Worm (Caenorhabditis elegans) whole organism, L1 larva: Measurements from ENCODE around the gene gur-5.

Source experiments
- C16A3.4 ChIP-seq: fragments of 150-350 bp; optimal IDR thresholded peaks from 2 replicates; lab custom pipeline; 2014; ENCODE audit warnings: missing biosample characterization, missing genetic modification characterization
- blmp-1 ChIP-seq: fragments of 150-350 bp; optimal IDR thresholded peaks from 2 replicates; lab custom pipeline; 2014; ENCODE audit warnings: missing biosample characterization, missing genetic modification characterization
- ceh-63 ChIP-seq: fragments of 200-800 bp; sonication (Bioruptor generic); optimal IDR thresholded peaks from 2 replicates; lab custom pipeline; 2018; ENCODE audit warnings: mild to moderate bottlenecking, missing genetic modification characterization, missing compliant biosample characterization
- ceh-8 ChIP-seq: fragments of 200-800 bp; sonication (Bioruptor generic); optimal IDR thresholded peaks from 2 replicates; lab custom pipeline; 2018; ENCODE audit warnings: mild to moderate bottlenecking, missing genetic modification characterization, moderate library complexity, missing compliant biosample characterization
- ceh-82 ChIP-seq, 3 experiments: fragments of 150-350 bp in 1 of 3; sonication (generic microtip) in 2 of 3; optimal IDR thresholded peaks; 2 replicates each; lab custom pipeline; 2014 to 2017; ENCODE audit warnings: missing biosample characterization in 3 of 3, missing genetic modification characterization in 3 of 3
- ceh-88 ChIP-seq: fragments of 200-800 bp; sonication (Bioruptor generic); IDR thresholded peaks from 2 replicates; pipeline ENCODE4 v1.3.6; 2022; ENCODE audit warnings: missing genetic modification characterization, missing compliant biosample characterization
- dpl-1 ChIP-seq, 3 experiments: fragments of 150-350 bp in 2 of 3; sonication (generic microtip) in 1 of 3; optimal IDR thresholded peaks; 2 replicates each; lab custom pipeline; 2014 to 2017; ENCODE audit warnings: missing biosample characterization in 3 of 3, missing genetic modification characterization in 3 of 3, missing genetic modification reagents in 3 of 3
- dsc-1 ChIP-seq: sonication (generic microtip); optimal IDR thresholded peaks from 2 replicates; lab custom pipeline; 2016; ENCODE audit warnings: mild to moderate bottlenecking, missing genetic modification characterization, missing compliant biosample characterization
- efl-1 ChIP-seq, 4 experiments: fragments of 150-350 bp; optimal IDR thresholded peaks in 3 of 4; peaks in 1 of 4; 1 replicate in 1 of 4; 2 replicates in 3 of 4; lab custom pipeline; 2014; ENCODE audit warnings: missing biosample characterization in 2 of 4, missing genetic modification characterization in 2 of 4, missing genetic modification reagents in 2 of 4
- egl-13 ChIP-seq: sonication (generic microtip); optimal IDR thresholded peaks from 2 replicates; lab custom pipeline; 2016; ENCODE audit warnings: missing genotype, missing genetic modification reagents, missing genetic modification characterization, missing compliant biosample characterization
- egl-27 ChIP-seq, 2 experiments: fragments of 150-350 bp in 1 of 2; sonication (generic microtip); optimal IDR thresholded peaks; 3 replicates each; lab custom pipeline; 2017 to 2018; ENCODE audit warnings: missing biosample characterization in 2 of 2, missing genetic modification characterization in 2 of 2, missing genetic modification reagents in 2 of 2
- elt-3 ChIP-seq, 6 experiments: fragments of 150-350 bp in 1 of 6; sonication (generic microtip); optimal IDR thresholded peaks; 2 replicates each; lab custom pipeline; 2017 to 2018; ENCODE audit warnings: missing biosample characterization in 6 of 6, missing genetic modification characterization in 6 of 6, inconsistent platforms in 1 of 6
- fkh-10 ChIP-seq: sonication (generic microtip); optimal IDR thresholded peaks from 2 replicates; lab custom pipeline; 2017; ENCODE audit warnings: missing biosample characterization, missing genetic modification reagents, missing genetic modification characterization
- fkh-8 ChIP-seq: sonication (generic microtip); optimal IDR thresholded peaks from 2 replicates; lab custom pipeline; 2016; ENCODE audit warnings: mild to moderate bottlenecking, missing genetic modification characterization, missing compliant biosample characterization
- fos-1 ChIP-seq: fragments of 150-350 bp; optimal IDR thresholded peaks from 2 replicates; lab custom pipeline; 2014; ENCODE audit warnings: missing biosample characterization, missing genetic modification characterization
- grh-1 ChIP-seq: fragments of 200-800 bp; sonication (Bioruptor generic); IDR thresholded peaks from 2 replicates; pipeline ENCODE4 v1.3.6; 2022; ENCODE audit warnings: missing genetic modification reagents, missing genetic modification characterization, missing compliant biosample characterization
- hlh-17 ChIP-seq: fragments of 200-800 bp; sonication (Bioruptor generic); optimal IDR thresholded peaks from 2 replicates; lab custom pipeline; 2018; ENCODE audit warnings: missing genetic modification characterization, mild to moderate bottlenecking, missing compliant biosample characterization, moderate library complexity, borderline replicate concordance
- hlh-4 ChIP-seq: sonication (generic microtip); optimal IDR thresholded peaks from 2 replicates; lab custom pipeline; 2016; ENCODE audit warnings: mild to moderate bottlenecking, missing genetic modification characterization, missing compliant biosample characterization
- hpl-2 ChIP-seq: fragments of 150-350 bp; optimal IDR thresholded peaks from 2 replicates; lab custom pipeline; 2014; ENCODE audit warnings: missing biosample characterization, missing genetic modification reagents, missing genetic modification characterization
- irx-1 ChIP-seq: sonication (generic microtip); optimal IDR thresholded peaks from 2 replicates; lab custom pipeline; 2016; ENCODE audit warnings: missing genetic modification characterization, missing compliant biosample characterization
- isw-1 ChIP-seq: fragments of 200-800 bp; sonication (Bioruptor generic); IDR thresholded peaks from 2 replicates; pipeline ENCODE4 v1.3.6; 2022; ENCODE audit warnings: missing genetic modification characterization, missing compliant biosample characterization
- jun-1 ChIP-seq: fragments of 150-350 bp; optimal IDR thresholded peaks from 2 replicates; lab custom pipeline; 2014; ENCODE audit warnings: missing biosample characterization, missing genetic modification reagents, missing genetic modification characterization
- lin-13 ChIP-seq: fragments of 150-350 bp; optimal IDR thresholded peaks from 2 replicates; lab custom pipeline; 2014; ENCODE audit warnings: missing biosample characterization, missing genetic modification reagents, missing genetic modification characterization
- lin-14 ChIP-seq: fragments of 200-800 bp; sonication (Bioruptor generic); optimal IDR thresholded peaks from 2 replicates; lab custom pipeline; 2018; ENCODE audit warnings: mild to moderate bottlenecking, missing genetic modification characterization, moderate library complexity, missing compliant biosample characterization
- lir-3 ChIP-seq: sonication (generic microtip); optimal IDR thresholded peaks from 2 replicates; lab custom pipeline; 2016; ENCODE audit warnings: mild to moderate bottlenecking, missing genetic modification characterization, moderate library complexity, missing compliant biosample characterization; ENCODE audit not compliant: poor library complexity
- lsy-2 ChIP-seq, 2 experiments: fragments of 150-350 bp; optimal IDR thresholded peaks; 2 replicates each; lab custom pipeline; 2014; ENCODE audit warnings: missing biosample characterization in 2 of 2, missing genetic modification characterization in 2 of 2
- mab-9 ChIP-seq: fragments of 200-800 bp; sonication (Bioruptor generic); IDR thresholded peaks from 2 replicates; pipeline ENCODE4 v1.3.6; 2022; ENCODE audit warnings: missing genetic modification reagents, missing genetic modification characterization, missing compliant biosample characterization
- mdl-1 ChIP-seq, 2 experiments: fragments of 150-350 bp; optimal IDR thresholded peaks; 2 replicates each; lab custom pipeline; 2014 to 2017; ENCODE audit warnings: missing biosample characterization in 2 of 2, missing genetic modification characterization in 2 of 2, inconsistent platforms in 1 of 2
- mep-1 ChIP-seq: fragments of 150-350 bp; optimal IDR thresholded peaks from 2 replicates; lab custom pipeline; 2014; ENCODE audit warnings: missing biosample characterization, missing genetic modification characterization
- nhr-19 ChIP-seq: fragments of 200-800 bp; sonication (Bioruptor generic); conservative IDR thresholded peaks from 2 replicates; pipeline ENCODE4 v1.3.6; 2022; ENCODE audit warnings: missing genetic modification characterization, missing compliant biosample characterization
- nhr-20 ChIP-seq: sonication (generic microtip); optimal IDR thresholded peaks from 2 replicates; lab custom pipeline; 2016; ENCODE audit warnings: mild to moderate bottlenecking, missing genetic modification characterization, missing compliant biosample characterization
- nhr-47 ChIP-seq: sonication (generic microtip); optimal IDR thresholded peaks from 2 replicates; lab custom pipeline; 2016; ENCODE audit warnings: mild to moderate bottlenecking, missing genetic modification characterization, moderate library complexity, missing compliant biosample characterization
- nhr-71 ChIP-seq: sonication (generic microtip); optimal IDR thresholded peaks from 2 replicates; lab custom pipeline; 2016; ENCODE audit warnings: mild to moderate bottlenecking, missing genetic modification characterization, moderate library complexity, missing compliant biosample characterization
- nhr-77 ChIP-seq: fragments of 150-350 bp; optimal IDR thresholded peaks from 2 replicates; lab custom pipeline; 2014; ENCODE audit warnings: missing biosample characterization, missing genetic modification characterization
- nhr-84 ChIP-seq: sonication (generic microtip); optimal IDR thresholded peaks from 2 replicates; lab custom pipeline; 2017; ENCODE audit warnings: missing biosample characterization, missing genetic modification characterization
- nhr-85 ChIP-seq: sonication (generic microtip); peaks from one replicate; lab custom pipeline; 2016; ENCODE audit warnings: missing genetic modification characterization, inconsistent platforms, missing compliant biosample characterization
- rnt-1 ChIP-seq: sonication (generic microtip); optimal IDR thresholded peaks from 2 replicates; lab custom pipeline; 2016; ENCODE audit warnings: mild to moderate bottlenecking, missing genetic modification characterization, moderate library complexity, missing compliant biosample characterization
- skn-1 ChIP-seq: fragments of 150-350 bp; optimal IDR thresholded peaks from 2 replicates; lab custom pipeline; 2014; ENCODE audit warnings: missing biosample characterization, missing genetic modification characterization
- snpc-4 ChIP-seq: fragments of 150-350 bp; optimal IDR thresholded peaks from 2 replicates; lab custom pipeline; 2014; ENCODE audit warnings: missing biosample characterization, missing genetic modification characterization
- snu-23 ChIP-seq: sonication (generic microtip); optimal IDR thresholded peaks from 2 replicates; lab custom pipeline; 2016; ENCODE audit warnings: missing genetic modification characterization, missing compliant biosample characterization
- sox-4 ChIP-seq: sonication (generic microtip); optimal IDR thresholded peaks from 2 replicates; lab custom pipeline; 2016; ENCODE audit warnings: missing genetic modification characterization, missing compliant biosample characterization
- swsn-7 ChIP-seq: sonication (generic microtip); optimal IDR thresholded peaks from 2 replicates; lab custom pipeline; 2016; ENCODE audit warnings: missing genetic modification characterization, missing compliant biosample characterization
- tbx-2 ChIP-seq: sonication (generic microtip); optimal IDR thresholded peaks from 2 replicates; lab custom pipeline; 2016; ENCODE audit warnings: missing genetic modification characterization, missing compliant biosample characterization
- unc-30 ChIP-seq: sonication (generic microtip); optimal IDR thresholded peaks from 2 replicates; lab custom pipeline; 2017; ENCODE audit warnings: missing biosample characterization, missing genetic modification characterization
- unc-86 ChIP-seq: sonication (generic microtip); optimal IDR thresholded peaks from 2 replicates; lab custom pipeline; 2016; ENCODE audit warnings: missing genetic modification characterization, missing compliant biosample characterization
- xbp-1 ChIP-seq: sonication (generic microtip); optimal IDR thresholded peaks from 2 replicates; lab custom pipeline; 2016; ENCODE audit warnings: missing genetic modification characterization, missing compliant biosample characterization
- zip-4 ChIP-seq: fragments of 200-800 bp; sonication (Bioruptor generic); optimal IDR thresholded peaks from 2 replicates; lab custom pipeline; 2018; ENCODE audit warnings: mild to moderate bottlenecking, missing genetic modification characterization, moderate library complexity, missing compliant biosample characterization
- ztf-4 ChIP-seq: fragments of 150-350 bp; optimal IDR thresholded peaks from 2 replicates; lab custom pipeline; 2014; ENCODE audit warnings: missing biosample characterization, missing genetic modification characterization

The gur-5 gene

DNA sequence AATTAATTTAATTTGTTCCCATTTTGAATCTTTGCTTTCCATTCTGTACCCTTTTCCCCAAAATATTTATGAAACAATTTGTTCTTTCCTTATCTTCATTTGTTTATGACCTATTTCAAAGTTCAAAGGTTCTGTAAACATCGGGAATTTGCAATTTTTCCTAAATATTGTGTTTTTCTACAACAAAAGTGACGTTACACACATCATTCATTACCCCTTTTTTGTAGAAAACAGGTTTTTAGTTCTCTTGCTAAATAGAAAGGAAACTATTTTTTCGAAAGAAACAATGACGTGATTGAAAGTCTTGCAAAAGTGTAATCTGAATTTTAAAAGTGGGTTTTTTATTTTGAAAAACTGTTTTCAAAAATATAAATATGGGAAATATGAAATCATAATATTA is 39.5 kb downstream of the gur-5 start:
- TF ChIP-seq grh-1 (GFP tag; lab: Robert Waterston, UW) (0 out of 2 replicates have a peak, but pooled peaks have one; percentile 48), snpc-4 (tag; lab: Kevin White, UChicago) (no peak), hlh-4 (tag; lab: Kevin White, UChicago) (no peak), lin-14 (GFP tag; lab: Kevin White, UChicago) (peak; percentile 7), blmp-1 (tag; lab: Kevin White, UChicago) (peak; percentile 3), irx-1 (tag; lab: Kevin White, UChicago) (no peak), nhr-19 (GFP tag; lab: Robert Waterston, UW) (no peak), nhr-85 (peak; percentile 88), efl-1 (optimal IDR thresholded peaks at IDR 0.05; lab: Kevin White, UChicago) (no peak), efl-1 (GFP tag; optimal IDR thresholded peaks at IDR 0.05 in 1 of 2; lab: Kevin White, UChicago) (peak in 1 of 2 experiments; percentile 49), elt-3 (tag; optimal IDR thresholded peaks at IDR 0.05; lab: Kevin White, UChicago) (peak in 2 of 6 experiments; percentile 17 to 60)

DNA sequence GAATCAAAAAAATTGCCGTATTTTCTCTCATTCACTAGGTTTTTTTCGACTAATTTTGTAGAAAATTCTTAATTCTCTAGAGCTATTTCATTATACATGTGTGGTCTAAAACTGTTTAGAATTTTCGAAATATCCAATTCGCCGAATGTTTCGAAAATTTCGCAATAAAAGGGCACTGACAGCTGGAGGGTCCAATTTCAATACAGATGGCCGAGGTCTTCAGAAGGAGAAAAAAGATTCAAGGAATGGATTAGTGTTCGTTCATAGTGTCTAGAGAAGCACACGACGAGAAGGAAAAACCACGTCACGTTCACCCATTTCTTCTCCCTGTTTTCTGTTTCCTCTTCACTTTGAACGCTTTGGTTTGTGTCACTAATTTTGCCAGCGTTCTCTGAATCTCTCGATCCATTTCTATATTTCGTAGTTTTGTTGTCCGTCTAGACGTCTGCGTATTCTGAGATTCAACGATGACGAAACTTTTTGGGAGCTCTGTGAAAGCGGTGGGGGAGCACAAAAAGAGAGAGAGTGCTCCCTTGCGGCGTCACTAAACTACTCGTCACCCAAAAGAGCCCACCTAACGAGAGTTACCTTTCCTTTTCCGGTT is 41.0 kb downstream of the gur-5 start:
- TF ChIP-seq nhr-77 = peak; percentile 64
- peak; percentile 73 for TF ChIP-seq nhr-85
- TF ChIP-seq nhr-47 (tag; lab: Kevin White, UChicago) = peak; percentile 65
- TF ChIP-seq ztf-4 (tag; lab: Kevin White, UChicago) = peak; percentile 24
- TF ChIP-seq mep-1 = peak; percentile 62
- TF ChIP-seq fos-1 (tag; lab: Kevin White, UChicago) = peak; percentile 81
- TF ChIP-seq egl-27 (tag; optimal IDR thresholded peaks at IDR 0.05; lab: Kevin White, UChicago) = peak; percentile 17 to 49
- peak; percentile 52 for TF ChIP-seq tbx-2 (tag; lab: Kevin White, UChicago)
- TF ChIP-seq nhr-20 = peak; percentile 49
- TF ChIP-seq lin-13 = peak; percentile 17
- TF ChIP-seq nhr-84 (tag; lab: Kevin White, UChicago) = no peak
- TF ChIP-seq nhr-71 (tag; lab: Kevin White, UChicago) = peak; percentile 85
- TF ChIP-seq hpl-2 (GFP tag; lab: Kevin White, UChicago) = no peak
- peak; percentile 31 to 78 for TF ChIP-seq lsy-2 (tag; optimal IDR thresholded peaks at IDR 0.05; lab: Kevin White, UChicago)
- peak; percentile 33 for TF ChIP-seq isw-1 (GFP tag; lab: Robert Waterston, UW)
- TF ChIP-seq fkh-10 (GFP tag; lab: Kevin White, UChicago) = peak; percentile 74
- peak in 2 of 3 experiments; percentile 34 to 57 for TF ChIP-seq ceh-82 (tag; optimal IDR thresholded peaks at IDR 0.05; lab: Kevin White, UChicago)
- peak; percentile 92 for TF ChIP-seq fkh-8 (tag; lab: Kevin White, UChicago)
- TF ChIP-seq C16A3.4 (tag; lab: Kevin White, UChicago) = peak; percentile 19
- peak; percentile 35 for TF ChIP-seq egl-13
- TF ChIP-seq skn-1 (tag; lab: Kevin White, UChicago) = peak; percentile 68
- no peak for TF ChIP-seq mab-9
- peak; percentile 50 for TF ChIP-seq ceh-8 (GFP tag; lab: Kevin White, UChicago)
- peak in 1 of 2 experiments; percentile 67 for TF ChIP-seq mdl-1 (tag; optimal IDR thresholded peaks at IDR 0.05; lab: Kevin White, UChicago)
- no peak for TF ChIP-seq hlh-17 (GFP tag; lab: Kevin White, UChicago)
- peak; percentile 79 for TF ChIP-seq jun-1 (tag; lab: Kevin White, UChicago)
- TF ChIP-seq swsn-7 (tag; lab: Kevin White, UChicago) = peak; percentile 56
- TF ChIP-seq blmp-1 (tag; lab: Kevin White, UChicago) = peak; percentile 29
- no peak for TF ChIP-seq ceh-88 (GFP tag; lab: Robert Waterston, UW)
- peak in 1 of 6 experiments; percentile 58 for TF ChIP-seq elt-3 (tag; optimal IDR thresholded peaks at IDR 0.05; lab: Kevin White, UChicago)
- no peak for TF ChIP-seq unc-30
- no peak for TF ChIP-seq sox-4
- TF ChIP-seq irx-1 (tag; lab: Kevin White, UChicago) = peak; percentile 48
- peak; percentile 52 for TF ChIP-seq dsc-1
- TF ChIP-seq nhr-19 (GFP tag; lab: Robert Waterston, UW) = peak; percentile 14; the same call in 1 of the 2 replicates
- no peak for TF ChIP-seq lir-3 (tag; lab: Kevin White, UChicago)
- TF ChIP-seq unc-86 (tag; lab: Kevin White, UChicago) = peak; percentile 40
- peak; percentile 18 to 28 (median 20) for TF ChIP-seq dpl-1 (GFP tag; optimal IDR thresholded peaks at IDR 0.05; lab: Kevin White, UChicago)
- TF ChIP-seq lin-14 (GFP tag; lab: Kevin White, UChicago) = peak; percentile 95
- TF ChIP-seq rnt-1 = peak; percentile 69
- peak; percentile 63 for TF ChIP-seq xbp-1 (tag; lab: Kevin White, UChicago)
- peak; percentile 38 for TF ChIP-seq zip-4 (GFP tag; lab: Kevin White, UChicago)
- no peak for TF ChIP-seq ceh-63 (GFP tag; lab: Kevin White, UChicago)
- TF ChIP-seq snu-23 (GFP tag; lab: Kevin White, UChicago) = peak; percentile 54
